Worm (Caenorhabditis elegans) whole organism, L3 larva: ENCODE measurements around the gene T20D4.7.

ENCODE experiments used
- R02D3.7 ChIP-seq: fragments of 150-350 bp; optimal IDR thresholded peaks from 2 replicates; lab custom pipeline; 2014; ENCODE audit warnings: missing biosample characterization, missing genetic modification characterization
- ZK546.5 ChIP-seq: sonication (generic microtip); optimal IDR thresholded peaks from 2 replicates; lab custom pipeline; 2017; ENCODE audit warnings: missing biosample characterization, missing genetic modification characterization
- aly-2 ChIP-seq: fragments of 150-350 bp; optimal IDR thresholded peaks from 2 replicates; lab custom pipeline; 2014; ENCODE audit warnings: missing biosample characterization, missing genetic modification characterization
- ceh-16 ChIP-seq: sonication (generic microtip); optimal IDR thresholded peaks from 2 replicates; lab custom pipeline; 2017; ENCODE audit warnings: missing biosample characterization, missing genetic modification characterization
- ceh-28 ChIP-seq: fragments of 150-350 bp; optimal IDR thresholded peaks from 2 replicates; lab custom pipeline; 2014; ENCODE audit warnings: missing biosample characterization, missing genetic modification reagents, missing genetic modification characterization
- ceh-82 ChIP-seq: fragments of 150-350 bp; optimal IDR thresholded peaks from 2 replicates; lab custom pipeline; 2014; ENCODE audit warnings: missing biosample characterization, missing genetic modification characterization
- ceh-9 ChIP-seq: sonication (generic microtip); optimal IDR thresholded peaks from 2 replicates; lab custom pipeline; 2018; ENCODE audit warnings: missing biosample characterization, missing genetic modification characterization
- daf-12 ChIP-seq: fragments of 150-350 bp; optimal IDR thresholded peaks from 2 replicates; lab custom pipeline; 2014; ENCODE audit warnings: missing biosample characterization, missing genetic modification reagents, missing genetic modification characterization
- egl-27 ChIP-seq: sonication (generic microtip); optimal IDR thresholded peaks from 4 replicates; lab custom pipeline; 2017; ENCODE audit warnings: missing biosample characterization, missing genetic modification reagents, missing genetic modification characterization
- egl-5 ChIP-seq: fragments of 150-350 bp; optimal IDR thresholded peaks from 2 replicates; lab custom pipeline; 2017; ENCODE audit warnings: missing biosample characterization, missing genetic modification reagents, missing genetic modification characterization, inconsistent platforms
- elt-1 ChIP-seq: fragments of 150-350 bp; optimal IDR thresholded peaks from 2 replicates; lab custom pipeline; 2014; ENCODE audit warnings: missing biosample characterization, missing genetic modification characterization
- elt-2 ChIP-seq: sonication (generic microtip); optimal IDR thresholded peaks from 2 replicates; lab custom pipeline; 2016; ENCODE audit warnings: missing genetic modification reagents, mild to moderate bottlenecking, missing genetic modification characterization, missing compliant biosample characterization
- elt-3 ChIP-seq, 3 experiments: fragments of 150-350 bp in 1 of 3; sonication (generic microtip) in 2 of 3; optimal IDR thresholded peaks; 2 replicates in 2 of 3; 4 replicates in 1 of 3; lab custom pipeline; 2014 to 2017; ENCODE audit warnings: missing biosample characterization in 3 of 3, missing genetic modification characterization in 3 of 3
- eor-1 ChIP-seq, 2 experiments: fragments of 150-350 bp; optimal IDR thresholded peaks; 2 replicates each; lab custom pipeline; 2014 to 2018; ENCODE audit warnings: missing biosample characterization in 2 of 2, missing genetic modification characterization in 2 of 2
- fkh-2 ChIP-seq: fragments of 150-350 bp; optimal IDR thresholded peaks from 2 replicates; lab custom pipeline; 2014; ENCODE audit warnings: missing biosample characterization, missing genetic modification reagents, missing genetic modification characterization
- fos-1 ChIP-seq: fragments of 150-350 bp; optimal IDR thresholded peaks from 2 replicates; lab custom pipeline; 2014; ENCODE audit warnings: missing biosample characterization, missing genetic modification characterization
- hmg-11 ChIP-seq: sonication (generic microtip); optimal IDR thresholded peaks from 2 replicates; lab custom pipeline; 2016; ENCODE audit warnings: missing genetic modification characterization, missing compliant biosample characterization
- jun-1 ChIP-seq: fragments of 150-350 bp; optimal IDR thresholded peaks from 2 replicates; lab custom pipeline; 2014; ENCODE audit warnings: missing biosample characterization, missing genetic modification reagents, missing genetic modification characterization
- lin-15B ChIP-seq: fragments of 150-350 bp; optimal IDR thresholded peaks from 2 replicates; lab custom pipeline; 2014; ENCODE audit warnings: missing biosample characterization, missing genetic modification characterization
- lin-39 ChIP-seq: fragments of 150-350 bp; optimal IDR thresholded peaks from 2 replicates; lab custom pipeline; 2018; ENCODE audit warnings: missing biosample characterization, missing genetic modification reagents, missing genetic modification characterization
- lsy-12 ChIP-seq: sonication (generic microtip); optimal IDR thresholded peaks from 2 replicates; lab custom pipeline; 2016; ENCODE audit warnings: mild to moderate bottlenecking, missing genetic modification characterization, missing compliant biosample characterization
- mdl-1 ChIP-seq: fragments of 150-350 bp; optimal IDR thresholded peaks from 2 replicates; lab custom pipeline; 2014; ENCODE audit warnings: missing biosample characterization, missing genetic modification characterization
- mml-1 ChIP-seq: fragments of 150-350 bp; sonication (generic microtip); optimal IDR thresholded peaks from 3 replicates; lab custom pipeline; 2014; ENCODE audit warnings: missing biosample characterization, missing genetic modification characterization
- nfya-1 ChIP-seq: sonication (generic microtip); optimal IDR thresholded peaks from 2 replicates; lab custom pipeline; 2017; ENCODE audit warnings: missing genetic modification characterization, mild to moderate bottlenecking, missing compliant biosample characterization, antibody characterized with exemption, moderate library complexity; ENCODE audit not compliant: insufficient read depth
- nhr-11 ChIP-seq: fragments of 150-350 bp; optimal IDR thresholded peaks from 2 replicates; lab custom pipeline; 2014; ENCODE audit warnings: missing biosample characterization, missing genetic modification characterization
- nhr-12 ChIP-seq: fragments of 150-350 bp; optimal IDR thresholded peaks from 2 replicates; lab custom pipeline; 2014; ENCODE audit warnings: missing biosample characterization, missing genetic modification characterization
- nhr-23 ChIP-seq: fragments of 150-350 bp; optimal IDR thresholded peaks from 2 replicates; lab custom pipeline; 2014; ENCODE audit warnings: missing biosample characterization, missing genetic modification reagents, missing genetic modification characterization
- nhr-237 ChIP-seq: fragments of 150-350 bp; optimal IDR thresholded peaks from 2 replicates; lab custom pipeline; 2014; ENCODE audit warnings: missing biosample characterization, missing genetic modification characterization
- nhr-25 ChIP-seq: sonication (generic microtip); optimal IDR thresholded peaks from 2 replicates; lab custom pipeline; 2017; ENCODE audit warnings: missing biosample characterization, missing genetic modification characterization
- nhr-43 ChIP-seq: sonication (generic microtip); optimal IDR thresholded peaks from 2 replicates; lab custom pipeline; 2016; ENCODE audit warnings: mild to moderate bottlenecking, missing genetic modification characterization, missing compliant biosample characterization; ENCODE audit not compliant: poor library complexity, severe bottlenecking
- nhr-67 ChIP-seq: fragments of 150-350 bp; optimal IDR thresholded peaks from 2 replicates; lab custom pipeline; 2014; ENCODE audit warnings: missing biosample characterization, missing genetic modification characterization
- nhr-76 ChIP-seq: fragments of 150-350 bp; sonication (generic microtip); optimal IDR thresholded peaks from 5 replicates; lab custom pipeline; 2014; ENCODE audit warnings: missing biosample characterization, missing genetic modification characterization
- nhr-77 ChIP-seq: fragments of 150-350 bp; optimal IDR thresholded peaks from 2 replicates; lab custom pipeline; 2014; ENCODE audit warnings: missing biosample characterization, missing genetic modification characterization
- pha-4 ChIP-seq: fragments of 150-350 bp; optimal IDR thresholded peaks from 2 replicates; lab custom pipeline; 2014; ENCODE audit warnings: missing biosample characterization, missing genetic modification reagents, missing genetic modification characterization
- pqm-1 ChIP-seq: fragments of 150-350 bp; optimal IDR thresholded peaks from 2 replicates; lab custom pipeline; 2017; ENCODE audit warnings: missing biosample characterization, missing genetic modification characterization, inconsistent platforms
- skn-1 ChIP-seq: fragments of 150-350 bp; optimal IDR thresholded peaks from 2 replicates; lab custom pipeline; 2014; ENCODE audit warnings: missing biosample characterization, missing genetic modification characterization
- snpc-4 ChIP-seq: fragments of 150-350 bp; optimal IDR thresholded peaks from 2 replicates; lab custom pipeline; 2014; ENCODE audit warnings: missing biosample characterization, missing genetic modification characterization
- tbx-2 ChIP-seq: sonication (generic microtip); optimal IDR thresholded peaks from 2 replicates; lab custom pipeline; 2016; ENCODE audit warnings: mild to moderate bottlenecking, missing genetic modification characterization, missing compliant biosample characterization
- unc-39 ChIP-seq: sonication (generic microtip); optimal IDR thresholded peaks from 4 replicates; lab custom pipeline; 2017; ENCODE audit warnings: missing biosample characterization, missing genetic modification characterization
- unc-62 ChIP-seq: fragments of 150-350 bp; sonication (generic microtip); optimal IDR thresholded peaks from 4 replicates; lab custom pipeline; 2014; ENCODE audit warnings: missing biosample characterization, missing genetic modification reagents, missing genetic modification characterization
- zag-1 ChIP-seq: fragments of 150-350 bp; optimal IDR thresholded peaks from 2 replicates; lab custom pipeline; 2014; ENCODE audit warnings: missing biosample characterization, missing genetic modification characterization
- ztf-11 ChIP-seq: fragments of 150-350 bp; optimal IDR thresholded peaks from 2 replicates; lab custom pipeline; 2014; ENCODE audit warnings: missing biosample characterization, missing genetic modification characterization
- ztf-4 ChIP-seq: fragments of 150-350 bp; optimal IDR thresholded peaks from 2 replicates; lab custom pipeline; 2014; ENCODE audit warnings: missing biosample characterization, missing genetic modification characterization

T20D4.7 gene

DNA sequence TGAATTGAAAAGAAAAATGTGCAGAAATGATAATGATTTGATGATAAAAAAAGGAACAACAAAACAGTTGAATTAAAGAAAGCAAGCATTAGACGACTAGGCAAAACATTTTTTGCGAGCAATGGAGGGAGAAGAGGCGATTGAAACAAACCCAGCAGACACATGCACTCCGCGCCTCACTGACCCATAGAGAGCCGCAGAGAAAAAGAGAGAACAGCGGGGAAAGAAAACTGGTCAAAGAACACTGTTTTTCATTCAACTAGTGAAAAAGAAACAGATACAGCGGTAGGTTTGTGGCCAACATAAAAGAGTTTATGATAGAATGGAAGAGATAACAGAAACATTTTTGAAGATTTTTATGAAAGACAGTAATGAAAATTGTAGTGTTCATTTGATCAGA, 20.4 kb upstream of the T20D4.7 start:
- TF ChIP-seq zag-1 (tag; lab: Kevin White, UChicago) (no peak), nhr-23 (peak; percentile 31), ZK546.5 (tag; lab: Kevin White, UChicago) (no peak), elt-2 (tag; lab: Kevin White, UChicago) (peak; percentile 64), lin-39 (tag; lab: Kevin White, UChicago) (peak; percentile 3), pqm-1 (peak; percentile 62), jun-1 (tag; lab: Kevin White, UChicago) (peak; percentile 17), nfya-1 (tag; lab: Kevin White, UChicago) (no peak), nhr-76 (no peak), hmg-11 (no peak), R02D3.7 (no peak), ceh-28 (tag; lab: Kevin White, UChicago) (peak; percentile 36)

DNA sequence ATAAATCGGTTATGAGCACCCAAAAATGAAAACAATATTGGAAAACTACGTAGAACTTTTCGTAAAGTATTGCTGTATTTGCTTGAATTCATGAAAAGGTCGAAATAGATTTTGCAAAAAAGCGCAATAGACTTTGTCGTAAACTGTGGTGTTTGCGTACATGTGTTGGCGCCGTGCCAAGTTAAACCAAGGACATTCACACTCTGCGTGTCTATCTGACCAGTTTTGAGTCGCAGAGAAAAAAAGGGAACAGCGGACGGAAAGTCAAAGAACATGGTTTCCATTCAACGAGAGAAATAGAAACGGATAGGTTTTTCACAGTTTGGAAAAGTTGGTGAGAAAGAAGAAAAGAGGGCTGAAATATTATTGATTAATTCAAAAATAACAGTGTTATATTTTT, 17.7 kb upstream of the T20D4.7 start:
- TF ChIP-seq elt-1 (tag; lab: Kevin White, UChicago), result peak; percentile 64
- TF ChIP-seq ztf-4 (tag; lab: Kevin White, UChicago), result no peak
- no peak for TF ChIP-seq nhr-237 (tag; lab: Kevin White, UChicago)
- TF ChIP-seq lsy-12 (tag; lab: Kevin White, UChicago), result peak; percentile 28
- no peak for TF ChIP-seq ceh-9 (tag; lab: Kevin White, UChicago)
- peak; percentile 61 for TF ChIP-seq tbx-2 (tag; lab: Kevin White, UChicago)
- TF ChIP-seq zag-1 (tag; lab: Kevin White, UChicago), result no peak
- no peak for TF ChIP-seq unc-39 (tag; lab: Kevin White, UChicago)
- TF ChIP-seq unc-62 (GFP tag; lab: Kevin White, UChicago), result peak; percentile 26
- TF ChIP-seq ceh-28 (tag; lab: Kevin White, UChicago), result peak; percentile 31
- no peak for TF ChIP-seq pqm-1
- no peak for TF ChIP-seq elt-3 (tag; optimal IDR thresholded peaks at IDR 0.05; lab: Kevin White, UChicago)
- no peak for TF ChIP-seq nhr-12 (tag; lab: Kevin White, UChicago)
- peak; percentile 57 for TF ChIP-seq mdl-1 (tag; lab: Kevin White, UChicago)
- no peak for TF ChIP-seq aly-2
- TF ChIP-seq nhr-23, result peak; percentile 95
- TF ChIP-seq ceh-82 (tag; lab: Kevin White, UChicago), result no peak
- no peak for TF ChIP-seq nhr-77 (tag; lab: Kevin White, UChicago)
- no peak for TF ChIP-seq nhr-67 (tag; lab: Kevin White, UChicago)
- TF ChIP-seq snpc-4 (tag; lab: Kevin White, UChicago), result peak; percentile 69
- no peak for TF ChIP-seq fos-1 (tag; lab: Kevin White, UChicago)
- TF ChIP-seq R02D3.7, result peak; percentile 13
- TF ChIP-seq elt-2 (tag; lab: Kevin White, UChicago), result peak; percentile 52
- TF ChIP-seq nfya-1 (tag; lab: Kevin White, UChicago), result peak; percentile 85
- TF ChIP-seq skn-1, result no peak
- TF ChIP-seq lin-39 (tag; lab: Kevin White, UChicago), result peak; percentile 43
- no peak for TF ChIP-seq egl-27 (tag; lab: Kevin White, UChicago)
- TF ChIP-seq daf-12 (tag; lab: Kevin White, UChicago), result no peak
- TF ChIP-seq ztf-11 (tag; lab: Kevin White, UChicago), result no peak
- peak; percentile 67 for TF ChIP-seq lin-15B
- TF ChIP-seq egl-5 (tag; lab: Kevin White, UChicago), result peak; percentile 73
- TF ChIP-seq ceh-16 (tag; lab: Kevin White, UChicago), result no peak
- TF ChIP-seq nhr-76, result peak; percentile 29
- no peak for TF ChIP-seq eor-1 (tag; optimal IDR thresholded peaks at IDR 0.05; lab: Kevin White, UChicago)
- TF ChIP-seq pha-4, result no peak
- TF ChIP-seq nhr-25 (tag; lab: Kevin White, UChicago), result peak; percentile 98
- TF ChIP-seq ZK546.5 (tag; lab: Kevin White, UChicago), result no peak
- no peak for TF ChIP-seq mml-1 (tag; lab: Kevin White, UChicago)
- peak; percentile 94 for TF ChIP-seq nhr-43 (tag; lab: Kevin White, UChicago)
- TF ChIP-seq fkh-2 (tag; lab: Kevin White, UChicago), result no peak
- TF ChIP-seq hmg-11, result peak; percentile 21
- peak; percentile 82 for TF ChIP-seq jun-1 (tag; lab: Kevin White, UChicago)
- peak; percentile 66 for TF ChIP-seq nhr-11
